Worm (Caenorhabditis elegans) whole organism, L4/young adult: ENCODE measurements around the gene C23G10.7.

Experiments used
- W03F9.2 ChIP-seq: fragments of 150-350 bp; optimal IDR thresholded peaks from 2 replicates; lab custom pipeline; 2014; ENCODE audit warnings: missing biosample characterization, missing genetic modification characterization
- dao-5 ChIP-seq: sonication (generic microtip); optimal IDR thresholded peaks from 2 replicates; lab custom pipeline; 2016; ENCODE audit warnings: missing genotype, missing genetic modification characterization, moderate library complexity, missing compliant biosample characterization
- him-1 ChIP-seq: sonication (generic microtip); optimal IDR thresholded peaks from 2 replicates; lab custom pipeline; 2016; ENCODE audit warnings: missing genotype, missing genetic modification reagents, missing genetic modification characterization, missing compliant biosample characterization

The C23G10.7 gene

ce11 chrIII:6176172-6176571 is 22.0 kb downstream of the C23G10.7 start:
- no peak for TF ChIP-seq W03F9.2 (tag; lab: Kevin White, UChicago)
- TF ChIP-seq dao-5 (tag; lab: Kevin White, UChicago) = no peak
- no peak for TF ChIP-seq him-1 (tag; lab: Kevin White, UChicago)

- TF ChIP-seq W03F9.2 (tag; lab: Kevin White, UChicago) (peak; percentile 90), him-1 (tag; lab: Kevin White, UChicago) (no peak)
Measured at ce11 chrIII:6173020-6173597, 25.1 kb downstream of the C23G10.7 start, which contains the start of the genes abcf-3 and F42A10.5. Gene abcf-3 (plus strand): TSS chrIII:6173403. Gene F42A10.5 (minus strand): TSS chrIII:6173477.

- peak; percentile 37 for TF ChIP-seq W03F9.2 (tag; lab: Kevin White, UChicago)
- TF ChIP-seq him-1 (tag; lab: Kevin White, UChicago) = no peak
Measured at ce11 chrIII:6170038-6170437, 28.2 kb downstream of the C23G10.7 start.

ce11 chrIII:6168497-6169227 is 29.6 kb downstream of the C23G10.7 start, which contains the start of gene efk-1:
Gene efk-1 (minus strand): TSS chrIII:6168547.
- no peak for TF ChIP-seq him-1 (tag; lab: Kevin White, UChicago)
- TF ChIP-seq dao-5 (tag; lab: Kevin White, UChicago) = no peak
- TF ChIP-seq W03F9.2 (tag; lab: Kevin White, UChicago) = peak; percentile 13

- TF ChIP-seq dao-5 (tag; lab: Kevin White, UChicago) = no peak
- no peak for TF ChIP-seq W03F9.2 (tag; lab: Kevin White, UChicago)
- no peak for TF ChIP-seq him-1 (tag; lab: Kevin White, UChicago)
Measured at ce11 chrIII:6166634-6167033, 31.6 kb downstream of the C23G10.7 start.

ce11 chrIII:6165240-6165639 is 33.0 kb downstream of the C23G10.7 start:
- TF ChIP-seq him-1 (tag; lab: Kevin White, UChicago) = no peak
- no peak for TF ChIP-seq W03F9.2 (tag; lab: Kevin White, UChicago)
- no peak for TF ChIP-seq dao-5 (tag; lab: Kevin White, UChicago)

- TF ChIP-seq W03F9.2 (tag; lab: Kevin White, UChicago) = no peak
- TF ChIP-seq him-1 (tag; lab: Kevin White, UChicago) = no peak
- TF ChIP-seq dao-5 (tag; lab: Kevin White, UChicago) = no peak
Measured at ce11 chrIII:6164253-6164971, 33.8 kb downstream of the C23G10.7 start, which contains the start of gene F42A10.9. Gene F42A10.9 (plus strand): TSS chrIII:6164573.

ce11 chrIII:6163381-6163780 is 34.8 kb downstream of the C23G10.7 start:
- TF ChIP-seq him-1 (tag; lab: Kevin White, UChicago) = no peak
- no peak for TF ChIP-seq dao-5 (tag; lab: Kevin White, UChicago)
- TF ChIP-seq W03F9.2 (tag; lab: Kevin White, UChicago) = no peak

- TF ChIP-seq dao-5 (tag; lab: Kevin White, UChicago) (no peak), W03F9.2 (tag; lab: Kevin White, UChicago) (peak; percentile 23), him-1 (tag; lab: Kevin White, UChicago) (peak; percentile 46)
Measured at ce11 chrIII:6158642-6159475, 39.4 kb downstream of the C23G10.7 start, which contains the start of gene nfm-1. Gene nfm-1 (plus strand): TSS chrIII:6159453.

- TF ChIP-seq him-1 (tag; lab: Kevin White, UChicago) = no peak
- no peak for TF ChIP-seq W03F9.2 (tag; lab: Kevin White, UChicago)
- no peak for TF ChIP-seq dao-5 (tag; lab: Kevin White, UChicago)
Measured at ce11 chrIII:6157708-6158321, 40.4 kb downstream of the C23G10.7 start, which contains the start of gene anmt-2. Gene anmt-2 (minus strand): TSS chrIII:6157758.

- TF ChIP-seq him-1 (tag; lab: Kevin White, UChicago) (no peak), dao-5 (tag; lab: Kevin White, UChicago) (no peak), W03F9.2 (tag; lab: Kevin White, UChicago) (no peak)
Measured at ce11 chrIII:6155787-6156186, 42.4 kb downstream of the C23G10.7 start.

ce11 chrIII:6154586-6154985 is 43.6 kb downstream of the C23G10.7 start:
- TF ChIP-seq W03F9.2 (tag; lab: Kevin White, UChicago) (no peak), him-1 (tag; lab: Kevin White, UChicago) (no peak), dao-5 (tag; lab: Kevin White, UChicago) (no peak)
